Worm (Caenorhabditis elegans) whole organism, L4 larva: Measurements from ENCODE around the gene nhr-39.

Experiments used
- F10B5.3 ChIP-seq: sonication (generic microtip); optimal IDR thresholded peaks from 2 replicates; lab custom pipeline; 2016; ENCODE audit warnings: mild to moderate bottlenecking, missing genetic modification characterization, missing compliant biosample characterization
- T20F7.1 ChIP-seq: fragments of 200-800 bp; sonication (Bioruptor generic); optimal IDR thresholded peaks from 2 replicates; lab custom pipeline; 2018; ENCODE audit warnings: mild to moderate bottlenecking, missing genetic modification characterization, missing compliant biosample characterization
- ZK337.2 ChIP-seq: fragments of 200-800 bp; sonication (Bioruptor generic); IDR thresholded peaks from 2 replicates; pipeline ENCODE4 v1.3.6; 2022; ENCODE audit warnings: missing genetic modification reagents, missing genetic modification characterization, missing compliant biosample characterization
- ZK546.5 ChIP-seq, 2 experiments: sonication (generic microtip); optimal IDR thresholded peaks; 2 replicates each; lab custom pipeline; 2017; ENCODE audit warnings: missing biosample characterization in 2 of 2, missing genetic modification characterization in 2 of 2
- aha-1 ChIP-seq: fragments of 150-350 bp; peaks from one replicate; lab custom pipeline; 2014; ENCODE audit warnings: missing biosample characterization, missing genetic modification characterization
- ceh-20 ChIP-seq: fragments of 200-800 bp; sonication (Bioruptor generic); IDR thresholded peaks from 2 replicates; pipeline ENCODE4 v1.3.6; 2022; ENCODE audit warnings: missing genetic modification reagents, missing genetic modification characterization, missing compliant biosample characterization
- ces-1 ChIP-seq: fragments of 150-350 bp; sonication (generic microtip); optimal IDR thresholded peaks from 4 replicates; lab custom pipeline; 2014; ENCODE audit warnings: missing biosample characterization, missing genetic modification reagents, missing genetic modification characterization
- cey-2 ChIP-seq: sonication (generic microtip); optimal IDR thresholded peaks from 3 replicates; lab custom pipeline; 2017; ENCODE audit warnings: missing genetic modification characterization, mild to moderate bottlenecking, missing compliant biosample characterization, antibody characterized with exemption, borderline replicate concordance; ENCODE audit not compliant: insufficient read depth
- ctbp-1 ChIP-seq: fragments of 200-800 bp; sonication (Bioruptor generic); IDR thresholded peaks from 2 replicates; pipeline ENCODE4 v1.3.6; 2022; ENCODE audit warnings: missing genetic modification reagents, missing genetic modification characterization, missing compliant biosample characterization
- daf-16 ChIP-seq, 3 experiments: sonication (generic microtip); optimal IDR thresholded peaks; 2 replicates each; lab custom pipeline; 2016 to 2017; ENCODE audit warnings: missing genetic modification characterization in 3 of 3, missing genetic modification reagents in 3 of 3, mild to moderate bottlenecking in 2 of 3, missing compliant biosample characterization in 2 of 3, missing biosample characterization in 1 of 3, moderate library complexity in 1 of 3
- daf-8 ChIP-seq: fragments of 200-800 bp; sonication (Bioruptor generic); IDR thresholded peaks from 2 replicates; pipeline ENCODE4 v1.3.6; 2022; ENCODE audit warnings: missing genetic modification characterization, missing compliant biosample characterization
- dmd-6 ChIP-seq: fragments of 200-800 bp; sonication (Bioruptor generic); IDR thresholded peaks from 2 replicates; pipeline ENCODE4 v1.3.6; 2022; ENCODE audit warnings: missing genetic modification reagents, missing genetic modification characterization, missing compliant biosample characterization
- dpl-1 ChIP-seq: fragments of 150-350 bp; optimal IDR thresholded peaks from 2 replicates; lab custom pipeline; 2014; ENCODE audit warnings: missing biosample characterization, missing genetic modification reagents, missing genetic modification characterization
- dve-1 ChIP-seq: sonication (generic microtip); optimal IDR thresholded peaks from 2 replicates; lab custom pipeline; 2017; ENCODE audit warnings: antibody characterized with exemption, mild to moderate bottlenecking, missing genetic modification characterization, missing compliant biosample characterization; ENCODE audit not compliant: insufficient read depth
- fkh-10 ChIP-seq: fragments of 150-350 bp; optimal IDR thresholded peaks from 2 replicates; lab custom pipeline; 2014; ENCODE audit warnings: missing biosample characterization, missing genetic modification reagents, missing genetic modification characterization
- hif-1 ChIP-seq, 2 experiments: sonication (generic microtip); optimal IDR thresholded peaks; 2 replicates each; lab custom pipeline; 2016 to 2017; ENCODE audit warnings: missing compliant biosample characterization in 2 of 2, missing genetic modification characterization in 2 of 2, missing genetic modification reagents in 2 of 2, missing genotype in 2 of 2, mild to moderate bottlenecking in 1 of 2
- hlh-11 ChIP-seq: fragments of 200-800 bp; sonication (Bioruptor generic); optimal IDR thresholded peaks from 2 replicates; lab custom pipeline; 2018; ENCODE audit warnings: mild to moderate bottlenecking, missing genetic modification characterization, missing compliant biosample characterization
- hlh-30 ChIP-seq: sonication (generic microtip); optimal IDR thresholded peaks from 2 replicates; lab custom pipeline; 2017; ENCODE audit warnings: antibody characterized with exemption, mild to moderate bottlenecking, missing genetic modification characterization, missing compliant biosample characterization; ENCODE audit not compliant: insufficient read depth
- hmg-1.1 ChIP-seq: fragments of 200-800 bp; sonication (Bioruptor generic); IDR thresholded peaks from 2 replicates; pipeline ENCODE4 v1.3.6; 2022; ENCODE audit warnings: missing genetic modification reagents, missing genetic modification characterization, missing compliant biosample characterization
- lin-29 ChIP-seq: fragments of 200-800 bp; sonication (Bioruptor generic); IDR thresholded peaks from 2 replicates; pipeline ENCODE4 v1.3.6; 2022; ENCODE audit warnings: missing genetic modification reagents, missing genetic modification characterization, missing compliant biosample characterization
- lsy-2 ChIP-seq, 2 experiments: fragments of 150-350 bp in 1 of 2; sonication (generic microtip) in 1 of 2; optimal IDR thresholded peaks; 2 replicates each; lab custom pipeline; 2014 to 2017; ENCODE audit warnings: missing biosample characterization in 2 of 2, missing genetic modification characterization in 2 of 2
- madf-9 ChIP-seq: fragments of 200-800 bp; sonication (Bioruptor generic); conservative IDR thresholded peaks from 2 replicates; pipeline ENCODE4 v1.3.6; 2022; ENCODE audit warnings: missing genetic modification reagents, missing genetic modification characterization, missing compliant biosample characterization
- mdl-1 ChIP-seq, 2 experiments: fragments of 150-350 bp in 1 of 2; sonication (generic microtip) in 1 of 2; optimal IDR thresholded peaks; 2 replicates each; lab custom pipeline; 2014 to 2017; ENCODE audit warnings: missing biosample characterization in 2 of 2, missing genetic modification characterization in 2 of 2
- mdt-29 ChIP-seq: fragments of 200-800 bp; sonication (Bioruptor generic); IDR thresholded peaks from 2 replicates; pipeline ENCODE4 v1.3.6; 2022; ENCODE audit warnings: missing genetic modification reagents, missing genetic modification characterization, missing compliant biosample characterization
- mep-1 ChIP-seq: fragments of 150-350 bp; sonication (generic microtip); optimal IDR thresholded peaks from 3 replicates; lab custom pipeline; 2014; ENCODE audit warnings: missing biosample characterization, missing genetic modification characterization
- mes-2 ChIP-seq: sonication (generic microtip); optimal IDR thresholded peaks from 2 replicates; lab custom pipeline; 2016; ENCODE audit warnings: missing genotype, mild to moderate bottlenecking, missing genetic modification characterization, missing compliant biosample characterization; ENCODE audit not compliant: poor library complexity, severe bottlenecking
- mxl-3 ChIP-seq: fragments of 200-800 bp; sonication (Bioruptor generic); optimal IDR thresholded peaks from 2 replicates; lab custom pipeline; 2018; ENCODE audit warnings: mild to moderate bottlenecking, missing genetic modification characterization, missing compliant biosample characterization
- nhr-11 ChIP-seq: fragments of 150-350 bp; optimal IDR thresholded peaks from 2 replicates; lab custom pipeline; 2014; ENCODE audit warnings: missing biosample characterization, missing genetic modification characterization
- nhr-111 ChIP-seq: fragments of 200-800 bp; sonication (Bioruptor generic); optimal IDR thresholded peaks from 2 replicates; lab custom pipeline; 2018; ENCODE audit warnings: mild to moderate bottlenecking, missing genetic modification characterization, missing compliant biosample characterization
- nhr-28 ChIP-seq: fragments of 150-350 bp; optimal IDR thresholded peaks from 2 replicates; lab custom pipeline; 2014; ENCODE audit warnings: missing biosample characterization, missing genetic modification characterization
- nhr-77 ChIP-seq: fragments of 150-350 bp; optimal IDR thresholded peaks from 2 replicates; lab custom pipeline; 2014; ENCODE audit warnings: missing biosample characterization, missing genetic modification characterization
- rbr-2 ChIP-seq: sonication (generic microtip); optimal IDR thresholded peaks from 2 replicates; lab custom pipeline; 2016; ENCODE audit warnings: missing genotype, missing genetic modification characterization, missing compliant biosample characterization
- set-16 ChIP-seq: fragments of 200-800 bp; sonication (Bioruptor generic); IDR thresholded peaks from 2 replicates; pipeline ENCODE4 v1.3.6; 2022; ENCODE audit warnings: missing genetic modification reagents, missing genetic modification characterization, missing compliant biosample characterization
- skn-1 ChIP-seq: fragments of 150-350 bp; optimal IDR thresholded peaks from 2 replicates; lab custom pipeline; 2014; ENCODE audit warnings: missing biosample characterization, missing genetic modification characterization
- tra-1 ChIP-seq: fragments of 200-800 bp; sonication (Bioruptor generic); IDR thresholded peaks from 2 replicates; pipeline ENCODE4 v1.3.6; 2022; ENCODE audit warnings: missing genetic modification reagents, missing genetic modification characterization, missing compliant biosample characterization
- unc-62 ChIP-seq, 3 experiments: fragments of 150-350 bp in 1 of 3; sonication (generic microtip); optimal IDR thresholded peaks in 2 of 3; peaks in 1 of 3; 1 replicate in 1 of 3; 2 replicates in 2 of 3; lab custom pipeline; 2014 to 2017; ENCODE audit warnings: missing biosample characterization in 3 of 3, missing genetic modification characterization in 3 of 3, missing genetic modification reagents in 3 of 3, missing genotype in 1 of 3
- vab-7 ChIP-seq: fragments of 200-800 bp; sonication (Bioruptor generic); IDR thresholded peaks from 2 replicates; pipeline ENCODE4 v1.3.6; 2022; ENCODE audit warnings: missing genetic modification reagents, missing genetic modification characterization, missing compliant biosample characterization
- zfp-2 ChIP-seq: sonication (generic microtip); optimal IDR thresholded peaks from 2 replicates; lab custom pipeline; 2016; ENCODE audit warnings: mild to moderate bottlenecking, missing genetic modification characterization, missing compliant biosample characterization
- zfp-3 ChIP-seq: fragments of 200-800 bp; sonication (Bioruptor generic); conservative IDR thresholded peaks from 2 replicates; pipeline ENCODE4 v1.3.6; 2022; ENCODE audit warnings: missing genetic modification reagents, missing genetic modification characterization, missing compliant biosample characterization

Gene nhr-39

ce11 chrV:9271835-9272234 lies 31.3 kb upstream of the nhr-39 start:
- TF ChIP-seq unc-62 (GFP tag; optimal IDR thresholded peaks at IDR 0.05 in 1 of 2; lab: Kevin White, UChicago): peak in 1 of 2 experiments; percentile 84
- TF ChIP-seq unc-62 (tag; optimal IDR thresholded peaks at IDR 0.05; lab: Kevin White, UChicago): no peak
- TF ChIP-seq vab-7 (GFP tag; lab: Robert Waterston, UW): no peak

- TF ChIP-seq F10B5.3 (tag; lab: Kevin White, UChicago) (no peak), mxl-3 (GFP tag; lab: Kevin White, UChicago) (no peak), mdt-29 (no peak), cey-2 (tag; lab: Kevin White, UChicago) (no peak), nhr-111 (GFP tag; lab: Kevin White, UChicago) (no peak), tra-1 (GFP tag; lab: Robert Waterston, UW) (no peak), ceh-20 (GFP tag; lab: Robert Waterston, UW) (no peak), mes-2 (tag; lab: Kevin White, UChicago) (no peak)
These were observed 30.5 kb upstream of the nhr-39 start for ce11 chrV:9272624-9273023.

- TF ChIP-seq zfp-3: no peak
- TF ChIP-seq daf-16 (GFP tag; optimal IDR thresholded peaks at IDR 0.05; lab: Kevin White, UChicago): peak in 1 of 2 experiments; percentile 46
- no peak for TF ChIP-seq daf-16 (tag; optimal IDR thresholded peaks at IDR 0.05; lab: Kevin White, UChicago)
- peak; percentile 79 to 83 for TF ChIP-seq mdl-1 (tag; optimal IDR thresholded peaks at IDR 0.05; lab: Kevin White, UChicago)
- TF ChIP-seq set-16 (GFP tag; lab: Robert Waterston, UW): no peak
- peak; percentile 39 for TF ChIP-seq ces-1 (GFP tag; lab: Kevin White, UChicago)
- TF ChIP-seq aha-1: peak; percentile 91
- no peak for TF ChIP-seq T20F7.1 (GFP tag; lab: Kevin White, UChicago)
- peak in 1 of 2 experiments; percentile 57 for TF ChIP-seq hif-1 (tag; optimal IDR thresholded peaks at IDR 0.05; lab: Kevin White, UChicago)
- TF ChIP-seq rbr-2 (tag; lab: Kevin White, UChicago): peak; percentile 75
- TF ChIP-seq hmg-1.1 (GFP tag; lab: Robert Waterston, UW): peak; percentile 79
- peak; percentile 66 for TF ChIP-seq mxl-3 (GFP tag; lab: Kevin White, UChicago)
- no peak for TF ChIP-seq skn-1 (tag; lab: Kevin White, UChicago)
- peak; percentile 30 for TF ChIP-seq nhr-77 (tag; lab: Kevin White, UChicago)
- peak; percentile 61 for TF ChIP-seq dve-1
- 0 out of 2 replicates have a peak, but pooled peaks have one; percentile 23 for TF ChIP-seq tra-1 (GFP tag; lab: Robert Waterston, UW)
- TF ChIP-seq fkh-10 (GFP tag; lab: Kevin White, UChicago): peak; percentile 62
- TF ChIP-seq dmd-6 (GFP tag; lab: Robert Waterston, UW): peak; percentile 54
- TF ChIP-seq daf-8 (GFP tag; lab: Robert Waterston, UW): no peak
- peak; percentile 62 to 71 for TF ChIP-seq lsy-2 (tag; optimal IDR thresholded peaks at IDR 0.05; lab: Kevin White, UChicago)
- no peak for TF ChIP-seq ZK546.5 (tag; optimal IDR thresholded peaks at IDR 0.05; lab: Kevin White, UChicago)
- TF ChIP-seq hlh-11 (tag; lab: Kevin White, UChicago): peak; percentile 87
- no peak for TF ChIP-seq zfp-2
- peak; percentile 94 for TF ChIP-seq nhr-28 (tag; lab: Kevin White, UChicago)
- peak; percentile 55 for TF ChIP-seq hlh-30 (tag; lab: Kevin White, UChicago)
- peak; percentile 59 for TF ChIP-seq nhr-11 (tag; lab: Kevin White, UChicago)
- no peak for TF ChIP-seq ZK337.2
- 0 out of 2 replicates have a peak, but pooled peaks have one; percentile 43 for TF ChIP-seq ceh-20 (GFP tag; lab: Robert Waterston, UW)
- no peak for TF ChIP-seq lin-29
- TF ChIP-seq ctbp-1: peak; percentile 81
- TF ChIP-seq mes-2 (tag; lab: Kevin White, UChicago): peak; percentile 46
- TF ChIP-seq madf-9 (GFP tag; lab: Robert Waterston, UW): no peak
- peak in 1 of 2 experiments; percentile 88 for TF ChIP-seq unc-62 (GFP tag; optimal IDR thresholded peaks at IDR 0.05 in 1 of 2; lab: Kevin White, UChicago)
- TF ChIP-seq unc-62 (tag; optimal IDR thresholded peaks at IDR 0.05; lab: Kevin White, UChicago): no peak
- peak; percentile 74 for TF ChIP-seq mep-1
- peak; percentile 16 for TF ChIP-seq dpl-1 (GFP tag; lab: Kevin White, UChicago)
- TF ChIP-seq, all 104 proteins: peak for 24
These were observed 29.5 kb upstream of the nhr-39 start for ce11 chrV:9273587-9273986.
